Worm (Caenorhabditis elegans): ENCODE measurements around the gene nhr-136.

- TF ChIP-seq chd-7 (tag; optimal IDR thresholded peaks at IDR 0.05) (no peak), ztf-26 (tag; optimal IDR thresholded peaks at IDR 0.05) (no peak), ceh-27 (GFP tag; optimal IDR thresholded peaks at IDR 0.05) (no peak), snpc-4 (GFP tag; optimal IDR thresholded peaks at IDR 0.05) (no peak), snpc-4 (tag; optimal IDR thresholded peaks at IDR 0.05) (no peak), B0019.2 (GFP tag; conservative IDR thresholded peaks at IDR 0.05) (no peak), Y67H2A.10 (GFP tag; conservative IDR thresholded peaks at IDR 0.05) (no peak), akir-1 (GFP tag; optimal IDR thresholded peaks at IDR 0.05) (no peak)
These were observed 45.9 kb downstream of the nhr-136 start, which contains the start of gene C27A7.8 for ce11 chrV:12152857-12153256.

All from whole organism, young adult.